Fruit fly (Drosophila melanogaster) whole organism, embryonic: ENCODE data around the gene Pld3.

Source experiments
- CG8944 ChIP-seq: fragments of 200-800 bp; sonication (Bioruptor generic); optimal IDR thresholded peaks from 3 replicates; lab custom pipeline; 2016; ENCODE audit warnings: missing biosample characterization, missing genetic modification characterization
- ro ChIP-seq: fragments of 200-800 bp; sonication (Bioruptor generic); IDR thresholded peaks from 2 replicates; pipeline ENCODE4 v1.3.6; 2022; ENCODE audit warnings: missing biosample characterization, missing genetic modification characterization
- so ChIP-seq: fragments of 200-800 bp; sonication (Bioruptor generic); IDR thresholded peaks from 3 replicates; pipeline ENCODE4 v1.3.6; 2022; ENCODE audit warnings: missing biosample characterization, missing genetic modification characterization
- sob ChIP-seq: fragments of 200-800 bp; sonication (Bioruptor generic); IDR thresholded peaks from 2 replicates; pipeline ENCODE4 v1.3.6; 2022; ENCODE audit warnings: missing biosample characterization, missing genetic modification characterization

dm6 chr2L:21206193-21206592 is 47.5 kb downstream of the Pld3 start, which contains the start of gene clumsy:
- no peak for TF ChIP-seq so (GFP tag; lab: Robert Waterston, UW)
- no peak for TF ChIP-seq CG8944 (GFP tag; lab: Kevin White, UChicago)
- no peak for TF ChIP-seq ro (GFP tag; lab: Robert Waterston, UW)
- TF ChIP-seq sob: no peak
